Worm (Caenorhabditis elegans) whole organism, mixed stage, embryonic: Measurements from ENCODE around the gene ZK1307.9.

Source experiments
- M03D4.4 ChIP-seq: sonication (generic microtip); optimal IDR thresholded peaks from 2 replicates; lab custom pipeline; 2017; ENCODE audit warnings: mild to moderate bottlenecking, missing genetic modification characterization, missing compliant biosample characterization
- ces-1 ChIP-seq: fragments of 150-350 bp; optimal IDR thresholded peaks from 2 replicates; lab custom pipeline; 2014; ENCODE audit warnings: missing biosample characterization, missing genetic modification reagents, missing genetic modification characterization
- drap-1 ChIP-seq: fragments of 200-800 bp; sonication (Bioruptor generic); optimal IDR thresholded peaks from 3 replicates; lab custom pipeline; 2018; ENCODE audit warnings: mild to moderate bottlenecking, missing genetic modification characterization, missing compliant biosample characterization
- nhr-12 ChIP-seq: fragments of 150-350 bp; optimal IDR thresholded peaks from 2 replicates; lab custom pipeline; 2014; ENCODE audit warnings: missing biosample characterization, missing genetic modification characterization
- nhr-237 ChIP-seq: fragments of 150-350 bp; optimal IDR thresholded peaks from 2 replicates; lab custom pipeline; 2014; ENCODE audit warnings: missing biosample characterization, missing genetic modification characterization
- nhr-76 ChIP-seq: sonication (generic microtip); optimal IDR thresholded peaks from 2 replicates; lab custom pipeline; 2017; ENCODE audit warnings: missing biosample characterization, missing genetic modification characterization
- pha-4 ChIP-seq: fragments of 150-350 bp; optimal IDR thresholded peaks from 2 replicates; lab custom pipeline; 2018; ENCODE audit warnings: missing biosample characterization, missing genetic modification reagents, missing genetic modification characterization
- snpc-4 ChIP-seq: fragments of 150-350 bp; optimal IDR thresholded peaks from 2 replicates; lab custom pipeline; 2014; ENCODE audit warnings: missing biosample characterization, missing genetic modification characterization
- unc-39 ChIP-seq: fragments of 150-350 bp; optimal IDR thresholded peaks from 2 replicates; lab custom pipeline; 2014; ENCODE audit warnings: missing biosample characterization, missing genetic modification characterization
- unc-62 ChIP-seq: fragments of 150-350 bp; optimal IDR thresholded peaks from 2 replicates; lab custom pipeline; 2014; ENCODE audit warnings: missing biosample characterization, missing genetic modification reagents, missing genetic modification characterization

- TF ChIP-seq pha-4 (no peak), snpc-4 (tag; lab: Kevin White, UChicago) (no peak), ces-1 (GFP tag; lab: Kevin White, UChicago) (no peak), nhr-237 (no peak), nhr-76 (no peak), drap-1 (GFP tag; lab: Kevin White, UChicago) (no peak), unc-39 (no peak), unc-62 (GFP tag; lab: Kevin White, UChicago) (no peak), nhr-12 (tag; lab: Kevin White, UChicago) (no peak), M03D4.4 (tag; lab: Kevin White, UChicago) (no peak)
Measured at ce11 chrII:9658915-9659314, 9.6 kb downstream of the ZK1307.9 start, which contains the start of gene ZK1320.2.
